Fruit fly (Drosophila melanogaster): Measurements from ENCODE around the gene CG31815.

CG31815 gene

DNA sequence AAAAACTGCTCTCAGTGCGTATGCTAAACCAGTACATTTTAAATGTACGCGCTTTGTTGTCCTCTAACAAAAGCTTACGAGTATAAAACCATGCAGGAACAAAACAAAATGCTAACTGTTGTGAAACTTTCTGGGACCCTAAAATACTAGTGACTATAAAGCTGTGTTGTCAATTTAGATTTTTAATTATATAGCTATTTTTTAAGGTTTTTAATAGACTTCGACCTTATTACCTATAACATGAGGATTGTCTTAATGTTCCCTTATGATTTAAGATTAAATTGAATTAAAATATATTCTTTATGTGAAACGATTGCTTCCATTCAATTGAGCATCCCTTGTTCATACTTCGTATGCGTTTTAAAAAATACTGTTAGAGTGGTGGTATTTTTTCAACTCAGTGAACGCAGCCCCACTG lies 51.1 kb downstream of the CG31815 start (continued):
- TF ChIP-seq sima (GFP tag; optimal IDR thresholded peaks at IDR 0.05) (no peak), mam (GFP tag; optimal IDR thresholded peaks at IDR 0.05) (peak; percentile 54), CG10565 (GFP tag; optimal IDR thresholded peaks at IDR 0.05) (peak; percentile 6), pb (GFP tag; optimal IDR thresholded peaks at IDR 0.05) (no peak), CG7745 (tag; optimal IDR thresholded peaks at IDR 0.05) (no peak), Kr (GFP tag; optimal IDR thresholded peaks at IDR 0.05) (no peak), sisA (GFP tag; IDR thresholded peaks at IDR 0.05) (peak; percentile 81), dan (GFP tag; IDR thresholded peaks at IDR 0.05) (no peak), gro (GFP tag; optimal IDR thresholded peaks at IDR 0.05) (no peak), CG16813 (GFP tag; IDR thresholded peaks at IDR 0.05; ENCODE audit: partially characterized antibody) (no peak), rib (GFP tag; IDR thresholded peaks at IDR 0.05) (no peak), tll (GFP tag; optimal IDR thresholded peaks at IDR 0.05) (no peak), schlank (tag; optimal IDR thresholded peaks at IDR 0.05) (no peak), CTCF (GFP tag; optimal IDR thresholded peaks at IDR 0.05) (no peak), Jarid2 (GFP tag; optimal IDR thresholded peaks at IDR 0.05) (no peak), CG5245 (GFP tag; optimal IDR thresholded peaks at IDR 0.05) (no peak), prd (optimal IDR thresholded peaks at IDR 0.05) (no peak), prd (GFP tag; IDR thresholded peaks at IDR 0.05) (peak; percentile 90), CG7839 (tag; optimal IDR thresholded peaks at IDR 0.05) (peak; percentile 74), CG10321 (GFP tag; IDR thresholded peaks at IDR 0.05) (no peak), CG11695 (GFP tag; IDR thresholded peaks at IDR 0.05) (peak; percentile 56; the same call in 1 of the 3 replicates), CG11247 (GFP tag; IDR thresholded peaks at IDR 0.05) (peak; percentile 62), chm (GFP tag; IDR thresholded peaks at IDR 0.05) (no peak), Dll (GFP tag; IDR thresholded peaks at IDR 0.05; ENCODE audit: partially characterized antibody) (no peak), row (GFP tag; IDR thresholded peaks at IDR 0.05) (peak; percentile 92), danr (GFP tag; IDR thresholded peaks at IDR 0.05) (peak; percentile 27; the same call in 1 of the 2 replicates), CG11456 (GFP tag; IDR thresholded peaks at IDR 0.05) (peak; percentile 66), ato (GFP tag; IDR thresholded peaks at IDR 0.05; ENCODE audit: partially characterized antibody) (no peak), NFAT (GFP tag; IDR thresholded peaks at IDR 0.05) (peak; percentile 44; the same call in 1 of the 2 replicates), Hmr (GFP tag; optimal IDR thresholded peaks at IDR 0.05) (peak; percentile 62), Atf3 (GFP tag; optimal IDR thresholded peaks at IDR 0.05) (no peak), CG18476 (GFP tag; optimal IDR thresholded peaks at IDR 0.05) (peak; percentile 40), Ets65A (GFP tag) (peak; percentile 92), lilli (GFP tag; optimal IDR thresholded peaks at IDR 0.05) (peak; percentile 73), insv (GFP tag; optimal IDR thresholded peaks at IDR 0.05) (no peak), CG11696 (GFP tag; IDR thresholded peaks at IDR 0.05) (0 out of 2 replicates have a peak, but pooled peaks have one; percentile 7), CG5180 (GFP tag; optimal IDR thresholded peaks at IDR 0.05) (no peak), ara (GFP tag; IDR thresholded peaks at IDR 0.05) (peak; percentile 63), jumu (GFP tag; optimal IDR thresholded peaks at IDR 0.05) (peak; percentile 43), CG4820 (GFP tag; optimal IDR thresholded peaks at IDR 0.05) (peak; percentile 30), CG3407 (GFP tag; optimal IDR thresholded peaks at IDR 0.05) (peak; percentile 28), onecut (GFP tag; IDR thresholded peaks at IDR 0.05) (no peak), gce (GFP tag; IDR thresholded peaks at IDR 0.05) (no peak), Stat92E (GFP tag; optimal IDR thresholded peaks at IDR 0.05) (no peak), gfzf (GFP tag; optimal IDR thresholded peaks at IDR 0.05) (peak; percentile 76), Antp (GFP tag; optimal IDR thresholded peaks at IDR 0.05) (peak; percentile 20), Rfx (GFP tag; IDR thresholded peaks at IDR 0.05) (peak; percentile 79; the same call in 1 of the 2 replicates), CG12299 (tag; optimal IDR thresholded peaks at IDR 0.05) (peak; percentile 7), maf-S (GFP tag; optimal IDR thresholded peaks at IDR 0.05) (peak; percentile 22), CG34376 (GFP tag; optimal IDR thresholded peaks at IDR 0.05) (no peak), ind (GFP tag; optimal IDR thresholded peaks at IDR 0.05) (peak; percentile 62), Dp (GFP tag; optimal IDR thresholded peaks at IDR 0.05) (peak; percentile 95)
